Worm (Caenorhabditis elegans) whole organism, L3 larva: ENCODE data around the gene nsph-4.1.

Experiments used
- ama-1 ChIP-seq: fragments of 150-350 bp; optimal IDR thresholded peaks from 2 replicates; lab custom pipeline; 2018
- ceh-82 ChIP-seq: fragments of 150-350 bp; optimal IDR thresholded peaks from 2 replicates; lab custom pipeline; 2014; ENCODE audit warnings: missing biosample characterization, missing genetic modification characterization
- elt-2 ChIP-seq: sonication (generic microtip); optimal IDR thresholded peaks from 2 replicates; lab custom pipeline; 2016; ENCODE audit warnings: missing genetic modification reagents, mild to moderate bottlenecking, missing genetic modification characterization, missing compliant biosample characterization
- eor-1 ChIP-seq, 2 experiments: fragments of 150-350 bp; optimal IDR thresholded peaks; 2 replicates each; lab custom pipeline; 2014 to 2018; ENCODE audit warnings: missing biosample characterization in 2 of 2, missing genetic modification characterization in 2 of 2
- fos-1 ChIP-seq: fragments of 150-350 bp; optimal IDR thresholded peaks from 2 replicates; lab custom pipeline; 2014; ENCODE audit warnings: missing biosample characterization, missing genetic modification characterization
- nhr-77 ChIP-seq: fragments of 150-350 bp; optimal IDR thresholded peaks from 2 replicates; lab custom pipeline; 2014; ENCODE audit warnings: missing biosample characterization, missing genetic modification characterization

The nsph-4.1 gene

ce11 chrIV:5277752-5278151 lies 51.1 kb downstream of the nsph-4.1 start, which contains the start of gene F36H12.17:
F36H12.17 (minus strand) TSS chrIV:5277852.
- TF ChIP-seq elt-2 (tag; lab: Kevin White, UChicago) (no peak), ama-1 (no peak), fos-1 (no peak), eor-1 (tag; optimal IDR thresholded peaks at IDR 0.05; lab: Kevin White, UChicago) (no peak), ceh-82 (tag; lab: Kevin White, UChicago) (no peak), nhr-77 (tag; lab: Kevin White, UChicago) (no peak)
